Worm (Caenorhabditis elegans) whole organism, L1 larva: ENCODE results near the gene F38B7.11.

Source experiments
- ceh-8 ChIP-seq: fragments of 200-800 bp; sonication (Bioruptor generic); optimal IDR thresholded peaks from 2 replicates; lab custom pipeline; 2018; ENCODE audit warnings: mild to moderate bottlenecking, missing genetic modification characterization, moderate library complexity, missing compliant biosample characterization
- egl-27 ChIP-seq, 2 experiments: fragments of 150-350 bp in 1 of 2; sonication (generic microtip); optimal IDR thresholded peaks; 3 replicates each; lab custom pipeline; 2017 to 2018; ENCODE audit warnings: missing biosample characterization in 2 of 2, missing genetic modification characterization in 2 of 2, missing genetic modification reagents in 2 of 2
- pqm-1 ChIP-seq: sonication (generic microtip); optimal IDR thresholded peaks from 3 replicates; lab custom pipeline; 2017; ENCODE audit warnings: missing biosample characterization, missing genetic modification characterization
- sptf-1 ChIP-seq: fragments of 150-350 bp; optimal IDR thresholded peaks from 2 replicates; lab custom pipeline; 2014; ENCODE audit warnings: missing biosample characterization, missing genetic modification characterization

DNA sequence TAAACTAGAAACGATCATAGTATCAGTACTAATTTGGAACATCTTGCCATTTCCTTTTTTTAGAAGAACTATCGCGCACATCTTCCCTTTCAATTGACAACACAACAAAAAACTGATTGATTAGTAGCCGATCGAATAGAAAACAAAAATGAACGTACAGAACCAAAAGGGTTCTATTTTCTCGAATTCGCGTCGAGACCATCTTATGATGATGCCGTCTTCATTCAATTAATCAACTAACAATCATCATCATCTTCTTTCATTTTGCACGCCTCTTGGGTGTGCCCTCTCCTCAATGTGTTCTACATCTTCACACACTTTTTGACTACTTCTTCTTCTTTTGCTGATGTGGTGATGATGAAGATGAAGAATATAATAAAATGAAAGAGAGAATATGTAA, 47.1 kb upstream of the F38B7.11 start:
- TF ChIP-seq pqm-1 (tag; lab: Kevin White, UChicago) (no peak), egl-27 (tag; optimal IDR thresholded peaks at IDR 0.05; lab: Kevin White, UChicago) (no peak), ceh-8 (no peak), sptf-1 (tag; lab: Kevin White, UChicago) (no peak)
